Fruit fly (Drosophila melanogaster) whole organism, adult: ENCODE results near the gene CG32641.
A peak's percentile ranks its signal among the peaks of the same experiment; 100 is the strongest.

Experiments used
- CG11617 ChIP-seq: fragments of 200-800 bp; sonication (Bioruptor generic); optimal IDR thresholded peaks from 2 replicates; lab custom pipeline; 2017; ENCODE audit warnings: mild to moderate bottlenecking, missing biosample characterization, missing genetic modification reagents, missing genetic modification characterization
- CG12768 ChIP-seq: fragments of 200-800 bp; sonication (Bioruptor generic); optimal IDR thresholded peaks from 2 replicates; lab custom pipeline; 2017; ENCODE audit warnings: missing biosample characterization, missing genetic modification characterization, mild to moderate bottlenecking, moderate library complexity, missing genetic modification reagents
- CG14711 ChIP-seq: fragments of 200-800 bp; sonication (Bioruptor generic); optimal IDR thresholded peaks from 2 replicates; lab custom pipeline; 2018; ENCODE audit warnings: missing biosample characterization, mild to moderate bottlenecking, missing genetic modification characterization, moderate library complexity
- CG1620 ChIP-seq: fragments of 200-800 bp; sonication (Bioruptor generic); optimal IDR thresholded peaks from 2 replicates; lab custom pipeline; 2016; ENCODE audit warnings: missing biosample characterization, missing genetic modification characterization
- CG33017 ChIP-seq: fragments of 200-800 bp; sonication (Bioruptor generic); optimal IDR thresholded peaks from 2 replicates; lab custom pipeline; 2018; ENCODE audit warnings: missing biosample characterization, mild to moderate bottlenecking, missing genetic modification characterization, moderate library complexity
- CG5204 ChIP-seq: fragments of 200-800 bp; sonication (Bioruptor generic); optimal IDR thresholded peaks from 2 replicates; lab custom pipeline; 2016; ENCODE audit warnings: missing biosample characterization, missing genetic modification characterization
- CG7045 ChIP-seq: fragments of 200-800 bp; sonication (Bioruptor generic); optimal IDR thresholded peaks from 2 replicates; lab custom pipeline; 2017; ENCODE audit warnings: missing biosample characterization, mild to moderate bottlenecking, missing genetic modification characterization
- CG7101 ChIP-seq: fragments of 200-800 bp; sonication (Bioruptor generic); optimal IDR thresholded peaks from 2 replicates; lab custom pipeline; 2018; ENCODE audit warnings: missing biosample characterization, mild to moderate bottlenecking, missing genetic modification characterization, moderate library complexity
- Clk ChIP-seq: fragments of 200-800 bp; sonication (Bioruptor generic); optimal IDR thresholded peaks from 2 replicates; lab custom pipeline; 2017; ENCODE audit warnings: missing biosample characterization, missing genetic modification characterization
- Crg-1 ChIP-seq: fragments of 200-800 bp; sonication (Bioruptor generic); optimal IDR thresholded peaks from 2 replicates; lab custom pipeline; 2016; ENCODE audit warnings: missing biosample characterization, missing genetic modification characterization
- Hr96 ChIP-seq: fragments of 200-800 bp; sonication (Bioruptor generic); optimal IDR thresholded peaks from 2 replicates; lab custom pipeline; 2016; ENCODE audit warnings: missing biosample characterization, missing genetic modification characterization
- Mnt ChIP-seq: fragments of 200-800 bp; sonication (Bioruptor generic); optimal IDR thresholded peaks from 2 replicates; lab custom pipeline; 2016; ENCODE audit warnings: missing biosample characterization, mild to moderate bottlenecking, missing genetic modification characterization
- bab1 ChIP-seq: fragments of 200-800 bp; sonication (Bioruptor generic); optimal IDR thresholded peaks from 3 replicates; lab custom pipeline; 2019; ENCODE audit warnings: missing biosample characterization, mild to moderate bottlenecking, missing genetic modification characterization, moderate library complexity
- cic ChIP-seq: fragments of 200-800 bp; sonication (Bioruptor generic); optimal IDR thresholded peaks from 2 replicates; lab custom pipeline; 2017; ENCODE audit warnings: missing biosample characterization, mild to moderate bottlenecking, missing genetic modification characterization, moderate library complexity
- cnc ChIP-seq, 2 experiments: fragments of >200 bp; optimal IDR thresholded peaks; 2 replicates each; lab custom pipeline; 2017
- kay ChIP-seq: fragments of 200-800 bp; sonication (Bioruptor generic); peaks from one replicate; lab custom pipeline; 2016; ENCODE audit warnings: missing biosample characterization, missing genetic modification characterization, borderline replicate concordance
- ovo ChIP-seq: fragments of 200-800 bp; sonication (Bioruptor generic); optimal IDR thresholded peaks from 2 replicates; lab custom pipeline; 2016; ENCODE audit warnings: missing biosample characterization, missing genetic modification characterization
- pad ChIP-seq: fragments of 200-800 bp; sonication (Bioruptor generic); optimal IDR thresholded peaks from 3 replicates; lab custom pipeline; 2017; ENCODE audit warnings: missing biosample characterization, missing genetic modification characterization, mild to moderate bottlenecking, moderate library complexity, missing genetic modification reagents
- tj ChIP-seq: fragments of 200-800 bp; sonication (Bioruptor generic); optimal IDR thresholded peaks from 3 replicates; lab custom pipeline; 2017; ENCODE audit warnings: missing biosample characterization, mild to moderate bottlenecking, missing genetic modification characterization, moderate library complexity
- toe ChIP-seq: fragments of 200-800 bp; sonication (Bioruptor generic); optimal IDR thresholded peaks from 2 replicates; lab custom pipeline; 2016; ENCODE audit warnings: missing biosample characterization, missing genetic modification characterization

CG32641 gene

DNA sequence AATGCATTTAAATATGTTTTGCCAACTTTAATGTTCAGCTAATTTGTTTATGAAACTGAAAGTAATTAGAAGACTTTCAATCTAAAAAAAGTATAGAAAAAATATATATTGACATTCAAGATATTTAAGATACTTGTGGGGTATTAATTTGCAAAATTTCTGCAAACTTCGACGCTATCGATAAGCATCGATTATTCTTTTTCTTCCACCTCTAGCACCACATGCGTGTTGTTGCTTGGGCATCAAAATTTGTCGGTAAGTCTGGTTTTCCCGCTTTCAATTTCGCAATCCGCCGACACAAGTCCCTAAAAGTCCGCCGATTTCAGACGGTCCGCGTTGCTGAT, 27.8 kb downstream of the CG32641 start, which contains the start of gene REG:
REG (plus strand) TSS at position 188 of the 344 bp plus-strand sequence.
- peak; percentile 14 for TF ChIP-seq Mnt (GFP tag; lab: Kevin White, UChicago)
- TF ChIP-seq cic, result no peak

DNA sequence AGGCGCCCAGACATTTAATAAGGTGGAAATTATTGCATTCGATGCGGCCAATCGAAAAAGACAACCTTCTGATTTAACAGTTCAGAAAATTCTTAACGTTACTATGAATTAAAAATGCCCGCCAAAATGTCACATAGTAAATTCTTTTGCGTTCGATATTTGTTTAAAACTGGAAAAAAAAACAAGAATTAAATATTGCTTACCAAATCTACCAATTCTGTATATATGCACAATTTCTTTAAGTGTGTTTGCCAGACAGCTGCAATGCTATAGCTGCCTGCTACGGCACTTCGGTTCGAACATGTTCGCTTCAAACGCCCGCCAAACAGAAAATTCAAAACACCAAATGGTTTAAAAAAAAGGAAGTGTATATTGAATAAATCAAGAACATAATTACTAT, 29.8 kb downstream of the CG32641 start:
- TF ChIP-seq CG5204, result no peak
- TF ChIP-seq CG1620 (GFP tag; lab: Kevin White, UChicago), result peak; percentile 43
- TF ChIP-seq bab1 (GFP tag; lab: Kevin White, UChicago), result peak; percentile 42
- peak; percentile 36 for TF ChIP-seq CG14711 (tag; lab: Kevin White, UChicago)
- TF ChIP-seq Hr96 (GFP tag; lab: Kevin White, UChicago), result no peak
- TF ChIP-seq CG11617 (GFP tag; lab: Kevin White, UChicago), result peak; percentile 6
- peak; percentile 37 for TF ChIP-seq CG7101 (tag; lab: Kevin White, UChicago)
- TF ChIP-seq tj (GFP tag; lab: Kevin White, UChicago), result peak; percentile 16
- TF ChIP-seq Crg-1 (GFP tag; lab: Kevin White, UChicago), result no peak
- no peak for TF ChIP-seq ovo
- TF ChIP-seq CG12768 (GFP tag; lab: Kevin White, UChicago), result no peak
- no peak for TF ChIP-seq cnc (optimal IDR thresholded peaks at IDR 0.05; lab: Kevin White, UChicago)
- no peak for TF ChIP-seq CG7045 (GFP tag; lab: Kevin White, UChicago)
- TF ChIP-seq CG33017 (tag; lab: Kevin White, UChicago), result no peak
- TF ChIP-seq cic, result no peak
- peak; percentile 17 for TF ChIP-seq kay (GFP tag; lab: Kevin White, UChicago)
- TF ChIP-seq pad, result no peak
- TF ChIP-seq Mnt (GFP tag; lab: Kevin White, UChicago), result peak; percentile 5
- no peak for TF ChIP-seq toe (GFP tag; lab: Kevin White, UChicago)
- no peak for TF ChIP-seq Clk (GFP tag; lab: Kevin White, UChicago)

- TF ChIP-seq bab1 (GFP tag; lab: Kevin White, UChicago) (no peak), cnc (optimal IDR thresholded peaks at IDR 0.05; lab: Kevin White, UChicago) (no peak), cic (no peak)
Observed at dm6 chrX:13219290-13219689, 35.0 kb downstream of the CG32641 start.

dm6 chrX:13220418-13220817, 36.1 kb downstream of the CG32641 start:
- TF ChIP-seq Hr96 (GFP tag; lab: Kevin White, UChicago), result no peak
- no peak for TF ChIP-seq ovo
- no peak for TF ChIP-seq bab1 (GFP tag; lab: Kevin White, UChicago)
- TF ChIP-seq CG5204, result no peak
- TF ChIP-seq Mnt (GFP tag; lab: Kevin White, UChicago), result no peak
- TF ChIP-seq cnc (optimal IDR thresholded peaks at IDR 0.05; lab: Kevin White, UChicago), result no peak
- TF ChIP-seq kay (GFP tag; lab: Kevin White, UChicago), result peak; percentile 61
- TF ChIP-seq CG12768 (GFP tag; lab: Kevin White, UChicago), result no peak
- no peak for TF ChIP-seq pad

- TF ChIP-seq CG14711 (tag; lab: Kevin White, UChicago), result no peak
- TF ChIP-seq CG5204, result no peak
- no peak for TF ChIP-seq CG1620 (GFP tag; lab: Kevin White, UChicago)
- TF ChIP-seq CG11617 (GFP tag; lab: Kevin White, UChicago), result no peak
- TF ChIP-seq CG7101 (tag; lab: Kevin White, UChicago), result no peak
- TF ChIP-seq Crg-1 (GFP tag; lab: Kevin White, UChicago), result no peak
- TF ChIP-seq bab1 (GFP tag; lab: Kevin White, UChicago), result no peak
- TF ChIP-seq cic, result no peak
- no peak for TF ChIP-seq CG33017 (tag; lab: Kevin White, UChicago)
- TF ChIP-seq ovo, result no peak
- no peak for TF ChIP-seq CG12768 (GFP tag; lab: Kevin White, UChicago)
- TF ChIP-seq CG7045 (GFP tag; lab: Kevin White, UChicago), result no peak
- TF ChIP-seq Hr96 (GFP tag; lab: Kevin White, UChicago), result no peak
- no peak for TF ChIP-seq Clk (GFP tag; lab: Kevin White, UChicago)
- no peak for TF ChIP-seq kay (GFP tag; lab: Kevin White, UChicago)
- TF ChIP-seq cnc (optimal IDR thresholded peaks at IDR 0.05; lab: Kevin White, UChicago), result no peak
- TF ChIP-seq tj (GFP tag; lab: Kevin White, UChicago), result no peak
Observed at dm6 chrX:13221311-13221710, 37.0 kb downstream of the CG32641 start.

dm6 chrX:13221835-13222234, 37.6 kb downstream of the CG32641 start:
- TF ChIP-seq bab1 (GFP tag; lab: Kevin White, UChicago) (peak; percentile 7), CG7101 (tag; lab: Kevin White, UChicago) (no peak)

DNA sequence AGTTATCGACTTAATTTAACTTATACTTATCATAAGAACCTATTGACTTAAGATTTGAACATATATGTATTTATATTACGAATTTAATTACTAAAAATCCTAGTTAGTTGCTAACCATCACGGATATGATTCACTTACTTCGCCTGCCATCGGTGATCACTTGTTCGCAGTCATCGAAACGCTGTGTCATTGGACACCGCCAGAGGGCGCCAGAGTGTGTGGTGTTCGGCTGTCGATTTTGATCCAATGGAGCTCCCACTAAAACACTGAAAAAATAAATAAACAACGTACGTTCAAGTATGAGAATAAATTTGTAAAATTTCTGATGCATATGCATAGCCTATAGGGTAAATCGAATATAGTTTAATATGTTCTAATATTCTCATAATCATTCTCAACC, 40.6 kb downstream of the CG32641 start:
- TF ChIP-seq cnc (optimal IDR thresholded peaks at IDR 0.05; lab: Kevin White, UChicago), result no peak
- no peak for TF ChIP-seq Crg-1 (GFP tag; lab: Kevin White, UChicago)
- TF ChIP-seq CG11617 (GFP tag; lab: Kevin White, UChicago), result no peak
- TF ChIP-seq cic, result no peak
- TF ChIP-seq bab1 (GFP tag; lab: Kevin White, UChicago), result no peak
- TF ChIP-seq kay (GFP tag; lab: Kevin White, UChicago), result no peak
- no peak for TF ChIP-seq Clk (GFP tag; lab: Kevin White, UChicago)
- no peak for TF ChIP-seq tj (GFP tag; lab: Kevin White, UChicago)
- TF ChIP-seq toe (GFP tag; lab: Kevin White, UChicago), result no peak
- TF ChIP-seq CG7101 (tag; lab: Kevin White, UChicago), result no peak
- no peak for TF ChIP-seq CG33017 (tag; lab: Kevin White, UChicago)
- TF ChIP-seq pad, result no peak
- TF ChIP-seq CG7045 (GFP tag; lab: Kevin White, UChicago), result no peak
- TF ChIP-seq CG12768 (GFP tag; lab: Kevin White, UChicago), result no peak
- no peak for TF ChIP-seq ovo
- TF ChIP-seq CG5204, result no peak
- no peak for TF ChIP-seq CG1620 (GFP tag; lab: Kevin White, UChicago)
- TF ChIP-seq CG14711 (tag; lab: Kevin White, UChicago), result no peak
